Worm (Caenorhabditis elegans) whole organism, L4 larva: Measurements from ENCODE around the gene frm-3.

ENCODE experiments used
- F10B5.3 ChIP-seq: sonication (generic microtip); optimal IDR thresholded peaks from 2 replicates; lab custom pipeline; 2016; ENCODE audit warnings: mild to moderate bottlenecking, missing genetic modification characterization, missing compliant biosample characterization
- F26F4.8 ChIP-seq: fragments of 200-800 bp; sonication (Bioruptor generic); conservative IDR thresholded peaks from 2 replicates; pipeline ENCODE4 v1.3.6; 2022; ENCODE audit warnings: missing genetic modification characterization, missing compliant biosample characterization
- F37D6.2 ChIP-seq: sonication (generic microtip); optimal IDR thresholded peaks from 2 replicates; lab custom pipeline; 2016; ENCODE audit warnings: mild to moderate bottlenecking, missing genetic modification characterization, missing compliant biosample characterization
- Y105C5A.15 ChIP-seq: fragments of 200-800 bp; sonication (Bioruptor generic); IDR thresholded peaks from 2 replicates; pipeline ENCODE4 v1.3.6; 2022; ENCODE audit warnings: missing genetic modification characterization, missing compliant biosample characterization
- Y5F2A.4 ChIP-seq: fragments of 200-800 bp; sonication (Bioruptor generic); optimal IDR thresholded peaks from 2 replicates; lab custom pipeline; 2018; ENCODE audit warnings: mild to moderate bottlenecking, missing genetic modification characterization, missing compliant biosample characterization
- Y75B8A.6 ChIP-seq: fragments of 200-800 bp; sonication (Bioruptor generic); IDR thresholded peaks from 2 replicates; pipeline ENCODE4 v1.3.6; 2022; ENCODE audit warnings: missing genetic modification reagents, missing genetic modification characterization, missing compliant biosample characterization
- aha-1 ChIP-seq: fragments of 150-350 bp; peaks from one replicate; lab custom pipeline; 2014; ENCODE audit warnings: missing biosample characterization, missing genetic modification characterization
- arid-1 ChIP-seq: fragments of 200-800 bp; sonication (Bioruptor generic); conservative IDR thresholded peaks from 2 replicates; pipeline ENCODE4 v1.3.6; 2022; ENCODE audit warnings: missing genetic modification reagents, missing genetic modification characterization, missing compliant biosample characterization
- attf-4 ChIP-seq: sonication (generic microtip); optimal IDR thresholded peaks from 3 replicates; lab custom pipeline; 2017; ENCODE audit warnings: missing biosample characterization, missing genetic modification characterization
- ceh-20 ChIP-seq: fragments of 200-800 bp; sonication (Bioruptor generic); IDR thresholded peaks from 2 replicates; pipeline ENCODE4 v1.3.6; 2022; ENCODE audit warnings: missing genetic modification reagents, missing genetic modification characterization, missing compliant biosample characterization
- ceh-82 ChIP-seq: sonication (generic microtip); optimal IDR thresholded peaks from 2 replicates; lab custom pipeline; 2017; ENCODE audit warnings: missing biosample characterization, missing genetic modification characterization
- ces-1 ChIP-seq: fragments of 150-350 bp; sonication (generic microtip); optimal IDR thresholded peaks from 4 replicates; lab custom pipeline; 2014; ENCODE audit warnings: missing biosample characterization, missing genetic modification reagents, missing genetic modification characterization
- ctbp-1 ChIP-seq: fragments of 200-800 bp; sonication (Bioruptor generic); IDR thresholded peaks from 2 replicates; pipeline ENCODE4 v1.3.6; 2022; ENCODE audit warnings: missing genetic modification reagents, missing genetic modification characterization, missing compliant biosample characterization
- daf-12 ChIP-seq: fragments of 150-350 bp; optimal IDR thresholded peaks from 2 replicates; lab custom pipeline; 2014; ENCODE audit warnings: missing biosample characterization, missing genetic modification reagents, missing genetic modification characterization
- dmd-8 ChIP-seq: fragments of 200-800 bp; sonication (Bioruptor generic); IDR thresholded peaks from 2 replicates; pipeline ENCODE4 v1.3.6; 2022; ENCODE audit warnings: missing genetic modification characterization, missing compliant biosample characterization
- dve-1 ChIP-seq: sonication (generic microtip); optimal IDR thresholded peaks from 2 replicates; lab custom pipeline; 2017; ENCODE audit warnings: antibody characterized with exemption, mild to moderate bottlenecking, missing genetic modification characterization, missing compliant biosample characterization; ENCODE audit not compliant: insufficient read depth
- fkh-10 ChIP-seq: fragments of 150-350 bp; optimal IDR thresholded peaks from 2 replicates; lab custom pipeline; 2014; ENCODE audit warnings: missing biosample characterization, missing genetic modification reagents, missing genetic modification characterization
- hlh-11 ChIP-seq: fragments of 200-800 bp; sonication (Bioruptor generic); optimal IDR thresholded peaks from 2 replicates; lab custom pipeline; 2018; ENCODE audit warnings: mild to moderate bottlenecking, missing genetic modification characterization, missing compliant biosample characterization
- hlh-30 ChIP-seq: sonication (generic microtip); optimal IDR thresholded peaks from 2 replicates; lab custom pipeline; 2017; ENCODE audit warnings: antibody characterized with exemption, mild to moderate bottlenecking, missing genetic modification characterization, missing compliant biosample characterization; ENCODE audit not compliant: insufficient read depth
- hmg-1.1 ChIP-seq: fragments of 200-800 bp; sonication (Bioruptor generic); IDR thresholded peaks from 2 replicates; pipeline ENCODE4 v1.3.6; 2022; ENCODE audit warnings: missing genetic modification reagents, missing genetic modification characterization, missing compliant biosample characterization
- lin-13 ChIP-seq: fragments of 150-350 bp; optimal IDR thresholded peaks from 2 replicates; lab custom pipeline; 2014; ENCODE audit warnings: missing biosample characterization, missing genetic modification reagents, missing genetic modification characterization
- lin-15B ChIP-seq: fragments of 150-350 bp; sonication (generic microtip); optimal IDR thresholded peaks from 3 replicates; lab custom pipeline; 2014; ENCODE audit warnings: missing biosample characterization, missing genetic modification characterization
- lin-38 ChIP-seq: fragments of 200-800 bp; sonication (Bioruptor generic); IDR thresholded peaks from 2 replicates; pipeline ENCODE4 v1.3.6; 2022; ENCODE audit warnings: missing genetic modification reagents, missing genetic modification characterization, missing compliant biosample characterization
- lir-3 ChIP-seq: sonication (generic microtip); optimal IDR thresholded peaks from 2 replicates; lab custom pipeline; 2016; ENCODE audit warnings: mild to moderate bottlenecking, missing genetic modification characterization, missing compliant biosample characterization
- mdl-1 ChIP-seq, 2 experiments: fragments of 150-350 bp in 1 of 2; sonication (generic microtip) in 1 of 2; optimal IDR thresholded peaks; 2 replicates each; lab custom pipeline; 2014 to 2017; ENCODE audit warnings: missing biosample characterization in 2 of 2, missing genetic modification characterization in 2 of 2
- mdt-29 ChIP-seq: fragments of 200-800 bp; sonication (Bioruptor generic); IDR thresholded peaks from 2 replicates; pipeline ENCODE4 v1.3.6; 2022; ENCODE audit warnings: missing genetic modification reagents, missing genetic modification characterization, missing compliant biosample characterization
- mep-1 ChIP-seq: fragments of 150-350 bp; sonication (generic microtip); optimal IDR thresholded peaks from 3 replicates; lab custom pipeline; 2014; ENCODE audit warnings: missing biosample characterization, missing genetic modification characterization
- mxl-2 ChIP-seq: fragments of 200-800 bp; sonication (Bioruptor generic); conservative IDR thresholded peaks from 2 replicates; pipeline ENCODE4 v1.3.6; 2022; ENCODE audit warnings: missing genetic modification reagents, missing genetic modification characterization, missing compliant biosample characterization
- nhr-10 ChIP-seq: fragments of 150-350 bp; optimal IDR thresholded peaks from 2 replicates; lab custom pipeline; 2014; ENCODE audit warnings: missing biosample characterization, missing genetic modification characterization
- nhr-11 ChIP-seq: fragments of 150-350 bp; optimal IDR thresholded peaks from 2 replicates; lab custom pipeline; 2014; ENCODE audit warnings: missing biosample characterization, missing genetic modification characterization
- nhr-25 ChIP-seq: sonication (generic microtip); optimal IDR thresholded peaks from 2 replicates; lab custom pipeline; 2017; ENCODE audit warnings: missing genetic modification characterization, mild to moderate bottlenecking, missing compliant biosample characterization, antibody characterized with exemption, moderate library complexity, borderline replicate concordance; ENCODE audit not compliant: insufficient read depth
- nhr-6 ChIP-seq: fragments of 150-350 bp; optimal IDR thresholded peaks from 2 replicates; lab custom pipeline; 2014; ENCODE audit warnings: missing biosample characterization, missing genetic modification characterization
- unc-130 ChIP-seq: sonication (generic microtip); optimal IDR thresholded peaks from 2 replicates; lab custom pipeline; 2016; ENCODE audit warnings: missing genetic modification reagents, missing genetic modification characterization, missing compliant biosample characterization
- unc-62 ChIP-seq, 3 experiments: fragments of 150-350 bp in 1 of 3; sonication (generic microtip); optimal IDR thresholded peaks in 2 of 3; peaks in 1 of 3; 1 replicate in 1 of 3; 2 replicates in 2 of 3; lab custom pipeline; 2014 to 2017; ENCODE audit warnings: missing biosample characterization in 3 of 3, missing genetic modification characterization in 3 of 3, missing genetic modification reagents in 3 of 3, missing genotype in 1 of 3
- vab-7 ChIP-seq: fragments of 200-800 bp; sonication (Bioruptor generic); IDR thresholded peaks from 2 replicates; pipeline ENCODE4 v1.3.6; 2022; ENCODE audit warnings: missing genetic modification reagents, missing genetic modification characterization, missing compliant biosample characterization
- zag-1 ChIP-seq: fragments of 150-350 bp; optimal IDR thresholded peaks from 2 replicates; lab custom pipeline; 2014; ENCODE audit warnings: missing biosample characterization, missing genetic modification characterization

frm-3 gene

ce11 chrX:11563663-11564062, 8.6 kb upstream of the frm-3 start, which contains the start of gene trpp-9 (continued):
- no peak for TF ChIP-seq vab-7 (GFP tag; lab: Robert Waterston, UW)
- TF ChIP-seq hlh-11 (tag; lab: Kevin White, UChicago) = peak; percentile 71
- no peak for TF ChIP-seq mdt-29 (GFP tag; lab: Robert Waterston, UW)
- TF ChIP-seq Y75B8A.6 (GFP tag; lab: Robert Waterston, UW) = no peak
- TF ChIP-seq attf-4 (tag; lab: Kevin White, UChicago) = no peak
- no peak for TF ChIP-seq nhr-11 (tag; lab: Kevin White, UChicago)
- TF ChIP-seq mdl-1 (tag; optimal IDR thresholded peaks at IDR 0.05; lab: Kevin White, UChicago) = peak; percentile 77 to 89
- TF ChIP-seq lin-38 = no peak

- TF ChIP-seq nhr-25 (no peak), ces-1 (GFP tag; lab: Kevin White, UChicago) (peak; percentile 23), dmd-8 (GFP tag; lab: Robert Waterston, UW) (no peak), lin-13 (GFP tag; lab: Kevin White, UChicago) (no peak), dve-1 (tag; lab: Kevin White, UChicago) (no peak), F26F4.8 (no peak), F10B5.3 (tag; lab: Kevin White, UChicago) (no peak), mep-1 (tag; lab: Kevin White, UChicago) (no peak), fkh-10 (GFP tag; lab: Kevin White, UChicago) (peak; percentile 78), unc-62 (GFP tag; optimal IDR thresholded peaks at IDR 0.05 in 1 of 2; lab: Kevin White, UChicago) (peak in 1 of 2 experiments; percentile 6), unc-62 (tag; optimal IDR thresholded peaks at IDR 0.05; lab: Kevin White, UChicago) (no peak), Y5F2A.4 (GFP tag; lab: Kevin White, UChicago) (no peak), F37D6.2 (tag; lab: Kevin White, UChicago) (no peak), aha-1 (tag; lab: Kevin White, UChicago) (peak; percentile 50)
These were observed 2.5 kb upstream of the frm-3 start for ce11 chrX:11569744-11570359.

ce11 chrX:11571714-11572113, 591 bp upstream of the frm-3 start:
- 0 out of 2 replicates have a peak, but pooled peaks have one; percentile 16 for TF ChIP-seq hmg-1.1
- no peak for TF ChIP-seq mxl-2
- TF ChIP-seq ceh-20 = no peak
- TF ChIP-seq Y105C5A.15 = no peak
- TF ChIP-seq ceh-82 (tag; lab: Kevin White, UChicago) = no peak
- no peak for TF ChIP-seq arid-1 (GFP tag; lab: Robert Waterston, UW)
- no peak for TF ChIP-seq unc-130
- no peak for TF ChIP-seq daf-12 (tag; lab: Kevin White, UChicago)
- TF ChIP-seq dve-1 (tag; lab: Kevin White, UChicago) = no peak
- no peak for TF ChIP-seq nhr-6 (tag; lab: Kevin White, UChicago)
- TF ChIP-seq ctbp-1 (GFP tag; lab: Robert Waterston, UW) = 0 out of 2 replicates have a peak, but pooled peaks have one; percentile 49
- TF ChIP-seq vab-7 (GFP tag; lab: Robert Waterston, UW) = no peak
- no peak for TF ChIP-seq zag-1
- peak; percentile 47 for TF ChIP-seq hlh-30 (tag; lab: Kevin White, UChicago)
- no peak for TF ChIP-seq nhr-10 (tag; lab: Kevin White, UChicago)
- no peak for TF ChIP-seq lin-15B (tag; lab: Kevin White, UChicago)
- no peak for TF ChIP-seq lir-3 (tag; lab: Kevin White, UChicago)
- no peak for TF ChIP-seq dmd-8 (GFP tag; lab: Robert Waterston, UW)
